Fruit fly (Drosophila melanogaster): Measurements from ENCODE around the gene Taf13.

Taf13 gene

dm6 chr2L:20051172-20051893 is 42.3 kb downstream of the Taf13 start (continued):
- TF ChIP-seq abd-A (tag; optimal IDR thresholded peaks at IDR 0.05) = peak; percentile 92
- no peak for TF ChIP-seq Xrp1 (GFP tag; IDR thresholded peaks at IDR 0.05)
- peak; percentile 86 for TF ChIP-seq scrt (GFP tag; optimal IDR thresholded peaks at IDR 0.05)
- no peak for TF ChIP-seq cato (GFP tag; optimal IDR thresholded peaks at IDR 0.05; ENCODE audit: borderline replicate concordance)
- TF ChIP-seq Gsc (GFP tag; IDR thresholded peaks at IDR 0.05) = no peak
- no peak for TF ChIP-seq CG13424 (tag; optimal IDR thresholded peaks at IDR 0.05)
- no peak for TF ChIP-seq seq (GFP tag; IDR thresholded peaks at IDR 0.05)
- TF ChIP-seq CG6683 (GFP tag; optimal IDR thresholded peaks at IDR 0.05) = no peak
- TF ChIP-seq CG15514 (GFP tag; optimal IDR thresholded peaks at IDR 0.05) = peak; percentile 17
- TF ChIP-seq fd3F (GFP tag; optimal IDR thresholded peaks at IDR 0.05) = no peak
- TF ChIP-seq chn (GFP tag; optimal IDR thresholded peaks at IDR 0.05) = no peak
- TF ChIP-seq NC2α (GFP tag; optimal IDR thresholded peaks at IDR 0.05) = no peak
- no peak for TF ChIP-seq tin (GFP tag; optimal IDR thresholded peaks at IDR 0.05)
- TF ChIP-seq CG7556 (GFP tag; optimal IDR thresholded peaks at IDR 0.05) = no peak
- no peak for TF ChIP-seq CHES-1-like (GFP tag; optimal IDR thresholded peaks at IDR 0.05)
- no peak for TF ChIP-seq CG10431 (GFP tag; optimal IDR thresholded peaks at IDR 0.05)
- TF ChIP-seq lbe (GFP tag; optimal IDR thresholded peaks at IDR 0.05) = no peak
- TF ChIP-seq Bdp1 (GFP tag; optimal IDR thresholded peaks at IDR 0.05) = no peak
- no peak for TF ChIP-seq CG9817 (tag; optimal IDR thresholded peaks at IDR 0.05)
- TF ChIP-seq CG11456 (GFP tag; IDR thresholded peaks at IDR 0.05) = no peak
- TF ChIP-seq sens (GFP tag) = peak; percentile 33
- no peak for TF ChIP-seq ken (GFP tag; IDR thresholded peaks at IDR 0.05)
- TF ChIP-seq CG9727 (GFP tag; optimal IDR thresholded peaks at IDR 0.05) = no peak
- TF ChIP-seq nmo (GFP tag; optimal IDR thresholded peaks at IDR 0.05) = no peak
- TF ChIP-seq CG18599 (GFP tag; optimal IDR thresholded peaks at IDR 0.05) = peak; percentile 66
- no peak for TF ChIP-seq CG43689 (GFP tag; IDR thresholded peaks at IDR 0.05)
- TF ChIP-seq wor (GFP tag; IDR thresholded peaks at IDR 0.05) = no peak
- TF ChIP-seq chif (GFP tag; optimal IDR thresholded peaks at IDR 0.05) = no peak
- no peak for TF ChIP-seq kay (GFP tag; optimal IDR thresholded peaks at IDR 0.05)
- TF ChIP-seq MESR4 (GFP tag; optimal IDR thresholded peaks at IDR 0.05) = no peak
- TF ChIP-seq eve (GFP tag; optimal IDR thresholded peaks at IDR 0.05) = no peak
- no peak for TF ChIP-seq CG14441 (GFP tag; IDR thresholded peaks at IDR 0.05)
- no peak for TF ChIP-seq Ets97D (GFP tag; optimal IDR thresholded peaks at IDR 0.05)
- no peak for TF ChIP-seq bigmax (GFP tag; optimal IDR thresholded peaks at IDR 0.05)
- TF ChIP-seq Mes4 (GFP tag; optimal IDR thresholded peaks at IDR 0.05) = no peak
- TF ChIP-seq Xbp1 (GFP tag; optimal IDR thresholded peaks at IDR 0.05) = no peak
- no peak for TF ChIP-seq knrl (GFP tag; IDR thresholded peaks at IDR 0.05; ENCODE audit: partially characterized antibody)
- TF ChIP-seq CG12071 (GFP tag; optimal IDR thresholded peaks at IDR 0.05) = no peak
- TF ChIP-seq Antp (GFP tag; optimal IDR thresholded peaks at IDR 0.05) = no peak
- TF ChIP-seq CG34224 (GFP tag; IDR thresholded peaks at IDR 0.05; ENCODE audit: partially characterized antibody) = no peak
- no peak for TF ChIP-seq Dp (GFP tag; optimal IDR thresholded peaks at IDR 0.05)
